Fruit fly (Drosophila melanogaster): ENCODE data around the gene Gp93.

Gene Gp93

DNA sequence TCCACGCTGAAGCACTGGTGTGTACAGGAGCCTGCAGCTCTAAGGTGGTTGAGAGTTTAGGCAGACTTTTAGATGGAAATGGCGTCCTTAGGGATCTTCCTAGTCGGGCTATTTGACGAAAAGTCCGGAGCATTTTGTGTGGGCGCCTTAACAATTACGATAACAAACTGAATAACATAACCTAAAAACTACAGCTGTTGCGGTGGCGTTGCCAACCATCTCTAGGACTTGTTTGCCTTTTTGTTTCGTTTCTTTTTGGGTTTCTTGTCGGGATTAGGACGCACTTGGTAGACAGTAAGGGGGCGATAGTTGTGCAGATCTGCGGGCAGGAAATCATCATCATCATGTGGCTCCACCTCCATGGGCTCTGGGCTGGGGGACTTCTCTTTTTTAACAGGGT lies 9.5 kb downstream of the Gp93 start:
- no peak for TF ChIP-seq Hmr (GFP tag; optimal IDR thresholded peaks at IDR 0.05)
- no peak for TF ChIP-seq CG10209 (GFP tag; optimal IDR thresholded peaks at IDR 0.05)
- no peak for TF ChIP-seq Sox100B (GFP tag; optimal IDR thresholded peaks at IDR 0.05)
- no peak for TF ChIP-seq dysf (GFP tag; IDR thresholded peaks at IDR 0.05)
- TF ChIP-seq Hr51 (GFP tag; optimal IDR thresholded peaks at IDR 0.05), result no peak
- TF ChIP-seq zfh1 (GFP tag; IDR thresholded peaks at IDR 0.05), result no peak
- TF ChIP-seq Scr (GFP tag; IDR thresholded peaks at IDR 0.05; ENCODE audit: partially characterized antibody), result peak; percentile 16; the same call in 1 of the 2 replicates
- TF ChIP-seq NC2α (GFP tag; optimal IDR thresholded peaks at IDR 0.05), result no peak
- TF ChIP-seq CG9876 (GFP tag; optimal IDR thresholded peaks at IDR 0.05), result no peak
- TF ChIP-seq NfI (GFP tag; optimal IDR thresholded peaks at IDR 0.05), result no peak
- TF ChIP-seq Side (GFP tag; optimal IDR thresholded peaks at IDR 0.05), result no peak
- no peak for TF ChIP-seq CG14965 (GFP tag; optimal IDR thresholded peaks at IDR 0.05; ENCODE audit: borderline replicate concordance)
- no peak for TF ChIP-seq CG12155 (GFP tag; optimal IDR thresholded peaks at IDR 0.05)
- TF ChIP-seq tio (GFP tag; optimal IDR thresholded peaks at IDR 0.05), result no peak
- no peak for TF ChIP-seq CG1233 (GFP tag; optimal IDR thresholded peaks at IDR 0.05)
- TF ChIP-seq bigmax (GFP tag; optimal IDR thresholded peaks at IDR 0.05), result peak; percentile 98
- no peak for TF ChIP-seq CG30403 (GFP tag; optimal IDR thresholded peaks at IDR 0.05)
- TF ChIP-seq CG6654 (GFP tag; optimal IDR thresholded peaks at IDR 0.05), result no peak
- no peak for TF ChIP-seq CG2129 (GFP tag; IDR thresholded peaks at IDR 0.05; ENCODE audit: partially characterized antibody)
- peak; percentile 1 for TF ChIP-seq CG7928 (GFP tag; optimal IDR thresholded peaks at IDR 0.05)
- TF ChIP-seq CG33557 (GFP tag; optimal IDR thresholded peaks at IDR 0.05), result no peak
- TF ChIP-seq Asciz (GFP tag; optimal IDR thresholded peaks at IDR 0.05), result no peak
- TF ChIP-seq Bteb2 (GFP tag; optimal IDR thresholded peaks at IDR 0.05), result no peak
- peak; percentile 28; the same call in 1 of the 2 replicates for TF ChIP-seq E2f2 (GFP tag; IDR thresholded peaks at IDR 0.05)
- no peak for TF ChIP-seq danr (GFP tag; IDR thresholded peaks at IDR 0.05)
- TF ChIP-seq Trl (optimal IDR thresholded peaks at IDR 0.05), result no peak
- TF ChIP-seq Trl (GFP tag; optimal IDR thresholded peaks at IDR 0.05), result no peak
- peak; percentile 36; the same call in 1 of the 2 replicates for TF ChIP-seq Dref (GFP tag; IDR thresholded peaks at IDR 0.05)
- TF ChIP-seq en (GFP tag; optimal IDR thresholded peaks at IDR 0.05), result no peak
- TF ChIP-seq hth (optimal IDR thresholded peaks at IDR 0.05), result no peak
- no peak for TF ChIP-seq repo (GFP tag; optimal IDR thresholded peaks at IDR 0.05)
- peak; percentile 36 for TF ChIP-seq gfzf (GFP tag; optimal IDR thresholded peaks at IDR 0.05)
- no peak for TF ChIP-seq Rfx (GFP tag; IDR thresholded peaks at IDR 0.05)
- no peak for TF ChIP-seq CG1832 (GFP tag; optimal IDR thresholded peaks at IDR 0.05)
- TF ChIP-seq bcd (GFP tag; optimal IDR thresholded peaks at IDR 0.05), result no peak
- TF ChIP-seq Ptx1 (GFP tag; IDR thresholded peaks at IDR 0.05), result no peak
- no peak for TF ChIP-seq bab2 (GFP tag; optimal IDR thresholded peaks at IDR 0.05)
- no peak for TF ChIP-seq kni (GFP tag; optimal IDR thresholded peaks at IDR 0.05)
- no peak for TF ChIP-seq emc (GFP tag; optimal IDR thresholded peaks at IDR 0.05)
- TF ChIP-seq Ada2b (GFP tag; IDR thresholded peaks at IDR 0.05), result no peak
- no peak for TF ChIP-seq CkIIα-i1 (GFP tag; IDR thresholded peaks at IDR 0.05)
- no peak for TF ChIP-seq CG17568 (GFP tag; optimal IDR thresholded peaks at IDR 0.05)
- no peak for TF ChIP-seq TFAM (GFP tag; optimal IDR thresholded peaks at IDR 0.05)
- TF ChIP-seq CG32772 (GFP tag; IDR thresholded peaks at IDR 0.05), result no peak
- no peak for TF ChIP-seq mirr (GFP tag; optimal IDR thresholded peaks at IDR 0.05)
- TF ChIP-seq pzg (GFP tag; optimal IDR thresholded peaks at IDR 0.05), result peak; percentile 29
- TF ChIP-seq B-H1 (GFP tag; IDR thresholded peaks at IDR 0.05), result no peak
- TF ChIP-seq Dip3 (GFP tag; optimal IDR thresholded peaks at IDR 0.05), result no peak
- TF ChIP-seq Dad (GFP tag; optimal IDR thresholded peaks at IDR 0.05), result no peak
- peak; percentile 60; the same call in 1 of the 3 replicates for TF ChIP-seq CG34422 (GFP tag; IDR thresholded peaks at IDR 0.05)
- no peak for TF ChIP-seq da (GFP tag; optimal IDR thresholded peaks at IDR 0.05)
- no peak for TF ChIP-seq CG18619 (GFP tag; optimal IDR thresholded peaks at IDR 0.05)

Data from whole organism, embryonic.